Fruit fly (Drosophila melanogaster) whole organism, larva: ENCODE data around the gene cav.

Experiments used
- noc ChIP-seq: fragments of 200-800 bp; sonication (Bioruptor generic); optimal IDR thresholded peaks from 3 replicates; lab custom pipeline; 2019; ENCODE audit warnings: missing biosample characterization, mild to moderate bottlenecking, missing genetic modification characterization, moderate library complexity

cav gene

DNA sequence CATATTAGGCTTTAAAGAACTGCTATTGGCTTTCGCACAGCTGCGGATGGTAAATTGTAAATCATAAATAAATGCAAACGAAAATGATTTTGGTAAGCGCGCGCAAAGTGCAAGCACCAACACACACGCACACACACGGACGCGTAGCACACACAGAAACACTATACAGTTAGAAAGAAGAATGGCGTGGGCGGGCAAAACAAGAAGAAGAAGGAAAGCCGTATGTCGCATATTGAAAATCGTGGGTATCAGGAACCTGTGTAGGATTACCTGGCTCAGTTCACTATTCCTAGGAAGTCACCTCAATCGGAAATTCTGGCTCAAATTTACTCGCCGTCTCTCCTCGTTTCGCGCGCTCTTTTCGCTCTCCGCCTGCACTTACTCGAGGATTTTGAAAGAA, at the start of gene cav:
TSS of gene cav (plus strand) at position 259 of the 400 bp plus-strand sequence.
- TF ChIP-seq noc (tag; lab: Kevin White, UChicago) = no peak

DNA sequence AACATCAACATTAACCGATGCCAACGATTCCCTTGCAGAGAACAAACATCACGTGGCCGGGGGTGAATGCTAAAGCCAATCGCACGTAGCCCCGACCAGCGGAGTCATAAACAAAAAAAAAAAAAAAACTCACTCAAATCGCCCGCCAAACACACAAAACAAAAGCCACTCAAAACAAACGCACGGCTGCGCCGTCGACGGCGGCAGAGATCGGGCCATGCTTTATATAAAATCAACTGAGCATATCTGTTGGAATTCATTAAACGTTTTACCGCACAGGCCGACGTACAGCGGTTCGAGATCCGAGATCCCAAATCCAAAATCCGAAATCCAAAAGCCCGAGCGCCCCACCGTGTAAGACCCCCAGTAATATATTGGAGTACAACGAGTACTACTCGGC, 48.5 kb upstream of the cav start, which contains the start of gene CG13606:
TSS of gene CG13606 (plus strand) at position 250 of the 400 bp plus-strand sequence.
- TF ChIP-seq noc (tag; lab: Kevin White, UChicago) = no peak

DNA sequence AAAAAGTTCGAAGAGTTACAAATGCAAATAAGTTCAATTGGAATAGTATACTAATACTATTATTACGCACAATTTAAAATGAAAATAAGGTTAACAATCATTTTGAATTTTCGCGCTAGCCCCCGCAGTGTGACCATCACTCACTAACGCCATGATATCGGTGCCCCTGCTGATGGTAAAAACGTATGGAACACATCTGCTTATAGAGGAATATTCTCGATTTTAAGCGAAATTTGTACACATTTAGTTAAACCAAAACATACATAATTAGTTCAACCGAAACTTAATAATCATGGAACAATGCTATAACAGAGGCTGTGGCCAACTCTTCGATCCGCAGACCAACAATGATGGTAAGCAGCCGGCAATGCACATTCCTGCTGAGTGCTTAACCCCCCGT, 34.7 kb upstream of the cav start, which contains the start of gene mora:
TSS of gene mora (plus strand) at position 172 of the 400 bp plus-strand sequence.
- no peak for TF ChIP-seq noc (tag; lab: Kevin White, UChicago)

DNA sequence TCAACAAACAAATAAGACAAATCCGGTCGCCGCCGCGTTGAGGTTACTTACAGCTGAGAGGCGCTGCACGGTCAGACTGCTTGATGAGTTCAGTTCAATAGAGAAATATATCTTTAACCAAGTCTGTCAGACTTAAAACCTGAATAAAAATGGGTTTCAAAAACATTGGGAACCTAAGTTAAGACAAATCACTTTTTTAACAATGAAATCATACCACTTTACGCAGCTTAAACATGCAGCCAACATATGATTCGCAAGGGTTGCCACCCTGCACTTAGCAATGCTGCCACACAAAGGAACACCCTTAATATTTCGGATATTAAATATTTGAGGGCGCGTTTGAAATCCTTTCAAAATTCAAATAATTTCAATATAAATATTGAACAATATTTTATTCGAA, 32.3 kb upstream of the cav start, which contains the start of gene CG5515:
TSS of gene CG5515 (minus strand) at position 278 of the 400 bp plus-strand sequence.
- no peak for TF ChIP-seq noc (tag; lab: Kevin White, UChicago)

DNA sequence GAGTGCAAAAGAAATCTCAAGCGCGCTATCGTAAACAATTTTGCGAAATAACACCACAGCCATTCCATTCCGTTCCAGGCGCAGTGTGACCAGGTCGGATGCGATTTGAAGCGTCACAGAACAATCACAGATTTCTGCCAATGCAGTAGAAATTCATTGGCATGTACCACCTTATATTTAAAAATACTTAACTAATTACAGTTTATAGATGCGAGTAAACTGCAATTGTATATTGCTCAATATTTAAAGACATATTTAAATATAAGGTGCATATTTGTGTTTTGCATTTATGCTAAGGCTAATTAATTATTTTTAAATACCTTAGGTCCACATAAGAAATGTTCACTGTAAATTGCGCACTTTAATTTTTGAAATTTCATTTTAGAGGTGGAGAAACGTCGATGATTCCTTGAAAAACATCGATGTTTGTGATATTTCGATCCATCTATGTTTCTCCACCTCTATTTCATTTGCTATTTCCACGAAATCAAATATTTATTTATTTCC, 27.5 kb upstream of the cav start, which contains the start of the genes SMC6 and CG6204:
TSS of gene SMC6 (minus strand) at position 51 of the 507 bp plus-strand sequence.
TSS of gene CG6204 (plus strand) at position 460 of the 507 bp plus-strand sequence.
- TF ChIP-seq noc (tag; lab: Kevin White, UChicago) = peak; percentile 95

DNA sequence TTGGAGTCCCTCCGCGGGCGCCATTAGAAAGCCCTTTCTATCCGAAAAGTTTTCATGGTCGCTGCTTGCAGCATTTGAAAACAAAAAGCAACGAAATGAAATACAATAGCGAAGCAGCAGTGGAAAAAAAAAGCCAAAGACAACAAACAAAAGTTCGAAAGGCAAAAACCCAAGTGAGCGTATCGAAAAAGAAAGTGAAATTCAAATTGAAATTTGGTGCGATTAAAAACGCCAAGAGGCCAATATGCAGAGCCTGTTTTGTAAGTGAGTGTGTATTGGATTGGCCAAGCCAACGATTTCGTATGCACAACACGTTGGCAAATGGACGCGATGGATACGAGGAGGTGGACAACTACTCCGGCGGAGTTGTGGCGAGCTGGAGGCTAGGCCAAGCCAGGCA, 18.2 kb upstream of the cav start:
- TF ChIP-seq noc (tag; lab: Kevin White, UChicago) = no peak

DNA sequence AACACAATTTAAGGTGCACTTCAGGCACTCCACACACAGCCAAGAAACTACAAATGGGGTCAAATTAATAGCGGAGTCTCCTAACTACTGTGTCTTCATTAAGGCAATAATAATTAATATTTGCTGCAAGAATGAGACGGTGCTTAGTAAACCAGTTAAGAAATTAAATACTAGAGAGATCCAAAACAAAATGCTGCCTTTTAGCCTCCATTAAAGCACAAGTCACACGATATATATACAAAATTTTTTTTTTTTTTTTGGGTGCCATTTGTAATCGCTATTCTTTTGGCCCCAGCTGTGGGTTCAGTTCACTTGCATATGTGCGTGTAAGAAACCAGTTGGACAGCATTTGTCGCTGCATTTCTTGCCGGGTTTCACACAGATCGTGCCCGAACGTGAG, 17.5 kb upstream of the cav start:
- TF ChIP-seq noc (tag; lab: Kevin White, UChicago) = no peak

DNA sequence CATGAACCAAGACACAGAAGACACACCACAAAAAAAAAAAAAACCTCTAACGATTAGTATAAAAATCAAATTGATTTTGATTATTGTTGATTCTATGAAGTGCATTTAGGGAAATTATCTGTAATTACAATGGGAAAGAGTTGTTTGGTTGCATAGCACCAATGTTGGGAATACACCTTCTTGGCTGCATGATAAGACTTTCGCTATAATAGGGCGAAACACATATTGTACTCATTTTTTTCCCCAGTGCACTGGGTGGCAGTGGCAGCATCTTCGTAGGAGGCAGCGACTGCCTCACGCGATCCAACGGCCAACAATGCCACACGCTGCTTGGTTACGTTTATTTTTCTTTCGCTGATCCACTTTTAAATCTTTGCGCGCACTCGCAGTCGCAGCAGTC, 16.9 kb upstream of the cav start:
- TF ChIP-seq noc (tag; lab: Kevin White, UChicago) = no peak

DNA sequence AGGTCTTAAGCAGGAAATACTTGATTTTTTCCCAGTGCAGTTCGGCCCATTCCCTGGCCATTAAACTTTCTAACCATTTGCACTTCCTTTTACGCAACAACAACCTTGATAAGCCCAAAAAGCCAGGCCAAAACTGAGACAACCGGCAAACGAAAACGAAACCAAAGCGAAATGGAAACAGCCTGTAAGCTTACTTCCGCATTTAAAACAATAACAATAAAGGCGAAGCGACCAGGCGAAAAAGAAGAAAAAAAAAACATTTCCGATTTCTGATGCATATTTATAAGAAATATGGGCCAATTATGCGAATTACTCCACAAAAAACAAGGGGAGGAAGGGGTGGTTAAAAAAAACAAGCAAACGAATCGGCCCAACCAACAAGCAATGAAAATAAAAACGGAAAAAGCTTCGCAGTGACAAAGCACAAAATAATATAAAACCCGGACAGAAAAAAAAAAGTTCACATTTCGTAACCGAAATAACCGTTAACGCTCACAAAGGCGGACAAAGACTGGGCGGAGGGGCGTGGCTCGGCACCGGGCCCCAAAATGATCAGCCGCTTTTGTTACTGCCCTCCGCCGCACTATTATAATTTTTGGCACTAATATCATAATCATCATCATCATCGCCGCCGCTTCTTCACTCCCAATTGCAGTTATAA, 15.5 kb upstream of the cav start:
- TF ChIP-seq noc (tag; lab: Kevin White, UChicago) = no peak

DNA sequence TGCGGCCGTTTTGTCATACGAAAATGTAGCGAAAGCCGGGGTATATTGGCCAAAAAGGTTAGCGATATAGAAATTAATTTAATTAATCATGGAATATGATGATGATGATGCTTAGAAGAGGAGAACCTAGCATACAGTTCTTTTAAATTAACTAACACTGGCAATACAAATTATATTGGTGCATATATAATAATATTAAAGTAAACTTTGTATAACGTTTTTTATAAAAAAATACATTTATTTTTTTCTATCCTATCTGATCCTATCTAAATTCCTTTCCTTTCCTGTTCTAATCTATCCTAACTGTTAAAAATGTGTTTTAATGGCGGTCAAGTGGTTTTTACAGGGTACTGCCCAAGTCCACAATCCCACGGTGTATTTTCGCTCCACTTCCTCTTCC, 15.0 kb upstream of the cav start:
- TF ChIP-seq noc (tag; lab: Kevin White, UChicago) = no peak

DNA sequence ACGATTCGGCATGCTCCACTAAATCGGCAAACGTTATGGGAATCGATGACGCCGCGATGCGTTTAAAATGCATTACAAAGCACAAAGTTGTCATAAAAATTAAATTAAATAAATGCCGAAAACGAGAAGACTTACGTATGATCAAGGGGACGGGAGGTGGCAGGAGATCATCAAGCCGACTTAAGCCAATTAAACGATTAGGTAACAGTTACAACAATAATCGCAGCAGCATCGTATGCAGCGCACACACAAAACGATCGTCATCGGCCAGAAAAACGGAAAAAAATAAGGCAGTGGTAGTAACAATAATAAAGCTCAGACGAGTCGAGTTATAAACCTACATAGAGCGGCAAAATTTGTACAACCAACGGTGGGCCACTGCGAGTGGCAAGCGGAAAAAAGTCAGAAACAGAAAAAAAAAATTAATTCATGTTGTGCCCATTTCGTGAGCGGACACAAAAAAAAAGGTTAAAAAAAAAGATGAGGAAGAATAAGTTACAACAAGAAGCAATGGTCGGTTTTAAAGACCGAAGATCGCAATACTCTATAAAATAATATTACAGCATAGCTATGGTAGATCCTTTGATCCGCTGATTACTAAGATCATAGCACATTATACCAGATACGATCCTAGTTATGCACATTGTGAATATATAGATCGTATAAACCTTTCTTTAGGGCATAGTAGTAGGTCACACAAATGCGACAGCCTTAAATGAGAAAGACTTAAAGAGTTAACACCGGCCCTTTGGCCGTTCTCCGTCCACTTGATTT, 14.4 kb upstream of the cav start:
- TF ChIP-seq noc (tag; lab: Kevin White, UChicago) = no peak

DNA sequence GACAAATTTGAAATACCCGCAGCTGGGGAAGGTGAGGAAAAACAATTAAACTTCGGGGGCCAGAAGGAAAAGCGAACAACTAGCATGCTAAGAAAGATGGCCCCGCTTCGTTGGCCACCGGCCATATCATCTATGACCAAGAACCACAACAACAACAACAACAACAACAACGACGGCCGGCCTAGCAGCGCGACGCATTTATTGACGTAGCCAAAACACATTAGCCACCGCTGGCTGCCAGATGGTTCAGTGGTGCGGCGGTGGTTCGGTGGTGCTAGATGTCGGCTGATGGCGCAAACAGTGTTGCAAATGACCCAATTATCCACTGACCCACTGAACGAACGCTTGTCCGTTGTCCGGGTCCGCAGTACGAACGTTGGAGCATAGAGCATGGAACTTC, 7.3 kb upstream of the cav start:
- TF ChIP-seq noc (tag; lab: Kevin White, UChicago) = no peak

DNA sequence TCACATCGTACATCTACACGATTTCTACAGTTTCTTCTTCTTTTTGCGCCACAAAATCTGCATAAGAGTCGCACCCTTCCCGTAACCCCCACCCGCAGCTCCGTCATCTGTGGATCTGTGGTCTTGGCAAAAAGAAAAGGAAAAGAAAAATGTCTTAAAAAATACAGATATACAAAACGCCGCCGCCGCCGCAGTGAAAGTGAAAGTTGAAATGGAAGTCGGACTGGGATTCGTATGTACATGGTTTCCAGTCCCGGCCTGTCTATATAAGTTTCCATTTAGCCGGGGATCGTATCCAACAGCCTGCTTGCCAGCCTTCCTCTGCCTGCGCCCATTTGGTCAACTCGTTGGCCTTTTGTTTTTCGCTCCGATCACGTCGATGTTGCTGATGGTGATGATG, 4.9 kb upstream of the cav start:
- TF ChIP-seq noc (tag; lab: Kevin White, UChicago) = no peak

DNA sequence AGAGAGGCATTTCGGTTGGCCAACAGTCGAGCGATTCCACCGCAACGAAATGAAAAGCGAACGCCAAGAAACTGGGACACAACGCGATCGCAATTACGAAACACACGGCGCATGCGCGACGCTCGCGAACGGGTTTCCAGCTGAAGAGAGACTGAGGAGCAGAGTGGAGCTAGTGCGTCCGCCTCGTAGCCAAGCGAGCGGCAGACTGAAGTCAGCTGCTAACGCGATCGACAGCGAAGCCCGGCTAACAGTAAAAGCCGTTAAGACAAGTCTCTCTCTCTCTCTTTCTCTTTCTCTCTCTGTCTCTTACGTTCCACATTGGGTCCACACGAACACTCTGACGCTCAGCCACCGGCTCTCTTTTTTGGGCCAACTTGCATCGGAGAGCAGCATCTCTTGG, 2.3 kb upstream of the cav start, which contains the start of gene CG17786:
TSS of gene CG17786 (minus strand) at position 154 of the 400 bp plus-strand sequence.
- no peak for TF ChIP-seq noc (tag; lab: Kevin White, UChicago)

DNA sequence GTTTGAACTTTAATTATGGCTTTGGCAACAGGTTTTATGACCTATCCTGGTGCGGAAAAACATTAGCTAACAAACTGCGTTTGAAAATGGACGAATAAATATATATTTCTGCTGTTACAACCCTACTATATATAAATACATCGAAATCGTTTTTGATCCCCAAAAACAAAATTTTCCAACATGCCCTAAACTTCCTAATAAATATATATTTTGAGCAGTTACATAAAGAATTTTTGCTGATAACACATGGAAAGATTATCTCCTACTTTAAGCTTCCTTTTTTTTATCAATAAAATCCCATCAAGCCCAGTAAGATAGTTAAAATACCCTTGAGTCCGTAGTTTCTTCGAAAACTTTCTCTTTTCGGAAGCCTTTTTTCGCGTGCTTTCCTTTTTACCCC, 1.8 kb upstream of the cav start:
- TF ChIP-seq noc (tag; lab: Kevin White, UChicago) = no peak
